Fruit fly (Drosophila melanogaster): ENCODE data around the gene RYa-R.
A peak's percentile ranks its signal among the peaks of the same experiment; 100 is the strongest.

The RYa-R gene

dm6 chr3R:27067362-27067761 is 70.6 kb downstream of the RYa-R start:
- peak in 1 of 2 experiments; percentile 47 for TF ChIP-seq crp (GFP tag; optimal IDR thresholded peaks at IDR 0.05)
- TF ChIP-seq kni (GFP tag; optimal IDR thresholded peaks at IDR 0.05), result peak; percentile 5
- TF ChIP-seq CoRest (tag; optimal IDR thresholded peaks at IDR 0.05), result no peak
- peak; percentile 1 for TF ChIP-seq CG10209 (GFP tag; optimal IDR thresholded peaks at IDR 0.05)
- TF ChIP-seq Dbx (GFP tag; IDR thresholded peaks at IDR 0.05), result no peak
- TF ChIP-seq Rfx (GFP tag; IDR thresholded peaks at IDR 0.05), result peak; percentile 21; the same call in 1 of the 2 replicates
- no peak for TF ChIP-seq hkb (optimal IDR thresholded peaks at IDR 0.05)
- TF ChIP-seq hkb (GFP tag; IDR thresholded peaks at IDR 0.05), result no peak
- TF ChIP-seq HHEX (GFP tag; optimal IDR thresholded peaks at IDR 0.05), result peak; percentile 11
- TF ChIP-seq toy (GFP tag; IDR thresholded peaks at IDR 0.05), result no peak
- TF ChIP-seq fd64A (GFP tag; optimal IDR thresholded peaks at IDR 0.05), result peak; percentile 50
- no peak for TF ChIP-seq row (GFP tag; IDR thresholded peaks at IDR 0.05)
- TF ChIP-seq Asciz (GFP tag; optimal IDR thresholded peaks at IDR 0.05), result peak; percentile 39
- peak; percentile 55 for TF ChIP-seq ATbp (GFP tag; optimal IDR thresholded peaks at IDR 0.05)
- TF ChIP-seq CG1233 (GFP tag; optimal IDR thresholded peaks at IDR 0.05), result peak; percentile 3
- peak; percentile 50 for TF ChIP-seq Hmr (GFP tag; optimal IDR thresholded peaks at IDR 0.05)
- TF ChIP-seq CG8765 (GFP tag; IDR thresholded peaks at IDR 0.05), result no peak
- no peak for TF ChIP-seq GATAe (GFP tag; conservative IDR thresholded peaks at IDR 0.05)
- TF ChIP-seq Rx (GFP tag; IDR thresholded peaks at IDR 0.05), result no peak
- no peak for TF ChIP-seq Drgx (GFP tag; IDR thresholded peaks at IDR 0.05)
- peak; percentile 24 for TF ChIP-seq CG12071 (GFP tag; optimal IDR thresholded peaks at IDR 0.05)
- TF ChIP-seq CG17385 (GFP tag; optimal IDR thresholded peaks at IDR 0.05), result peak; percentile 7
- 0 out of 3 replicates have a peak, but pooled peaks have one; percentile 56 for TF ChIP-seq ci (GFP tag; IDR thresholded peaks at IDR 0.05)
- TF ChIP-seq Med (GFP tag), result peak; percentile 23
- peak; percentile 9 for TF ChIP-seq wek (GFP tag; optimal IDR thresholded peaks at IDR 0.05)
- peak; percentile 16 for TF ChIP-seq CG2120 (GFP tag; optimal IDR thresholded peaks at IDR 0.05)
- no peak for TF ChIP-seq pros (GFP tag; optimal IDR thresholded peaks at IDR 0.05)
- TF ChIP-seq Trl (optimal IDR thresholded peaks at IDR 0.05), result peak; percentile 1 to 39
- no peak for TF ChIP-seq Trl (GFP tag; optimal IDR thresholded peaks at IDR 0.05)
- TF ChIP-seq CG16813 (GFP tag; IDR thresholded peaks at IDR 0.05; ENCODE audit: partially characterized antibody), result no peak
- TF ChIP-seq lab (GFP tag; optimal IDR thresholded peaks at IDR 0.05), result peak; percentile 73
- peak; percentile 33; the same call in 1 of the 2 replicates for TF ChIP-seq vvl (GFP tag; IDR thresholded peaks at IDR 0.05)
- TF ChIP-seq Xbp1 (GFP tag; optimal IDR thresholded peaks at IDR 0.05), result no peak
- peak; percentile 17 for TF ChIP-seq Meics (GFP tag; optimal IDR thresholded peaks at IDR 0.05)
- TF ChIP-seq Blimp-1 (GFP tag; optimal IDR thresholded peaks at IDR 0.05), result peak; percentile 25
- peak; percentile 10 for TF ChIP-seq Sox102F (GFP tag; optimal IDR thresholded peaks at IDR 0.05)
- peak; percentile 59 for TF ChIP-seq CG18599 (GFP tag; optimal IDR thresholded peaks at IDR 0.05)
- TF ChIP-seq CG15514 (GFP tag; optimal IDR thresholded peaks at IDR 0.05), result peak; percentile 33
- no peak for TF ChIP-seq CG12942 (GFP tag; optimal IDR thresholded peaks at IDR 0.05)
- TF ChIP-seq sens (GFP tag), result peak; percentile 85
- no peak for TF ChIP-seq Spps (tag; optimal IDR thresholded peaks at IDR 0.05)
- peak; percentile 46 for TF ChIP-seq CG6813 (GFP tag; optimal IDR thresholded peaks at IDR 0.05)
- peak; percentile 54 for TF ChIP-seq ewg (GFP tag; optimal IDR thresholded peaks at IDR 0.05)
- peak; percentile 78 for TF ChIP-seq CG13894 (tag; optimal IDR thresholded peaks at IDR 0.05)
- no peak for TF ChIP-seq hbn (GFP tag; IDR thresholded peaks at IDR 0.05; ENCODE audit: partially characterized antibody)
- peak; percentile 52; the same call in 1 of the 2 replicates for TF ChIP-seq Awh (GFP tag; IDR thresholded peaks at IDR 0.05)
- TF ChIP-seq ems (GFP tag; optimal IDR thresholded peaks at IDR 0.05), result no peak

Measured in whole organism, embryonic.